Fruit fly (Drosophila melanogaster) whole organism, embryonic: ENCODE data around the gene Cyt-c1L.

Experiments used
- Adf1 ChIP-seq: fragments of 200-800 bp; sonication (Bioruptor generic); IDR thresholded peaks from 2 replicates; pipeline ENCODE4 v1.3.6; 2022; ENCODE audit warnings: missing biosample characterization, missing genetic modification characterization
- Bteb2 ChIP-seq: fragments of 200-800 bp; sonication (Bioruptor generic); optimal IDR thresholded peaks from 2 replicates; lab custom pipeline; 2016; ENCODE audit warnings: missing biosample characterization, missing genetic modification characterization
- CG11723 ChIP-seq: fragments of 200-800 bp; sonication (Bioruptor generic); optimal IDR thresholded peaks from 2 replicates; lab custom pipeline; 2017; ENCODE audit warnings: missing biosample characterization, mild to moderate bottlenecking, missing genetic modification characterization
- CG12071 ChIP-seq: fragments of 200-800 bp; sonication (Bioruptor generic); optimal IDR thresholded peaks from 3 replicates; lab custom pipeline; 2018; ENCODE audit warnings: missing biosample characterization, mild to moderate bottlenecking, missing genetic modification characterization
- CG13123 ChIP-seq: fragments of 200-800 bp; sonication (Bioruptor generic); optimal IDR thresholded peaks from 2 replicates; lab custom pipeline; 2016; ENCODE audit warnings: missing biosample characterization, missing genetic modification characterization
- CG13424 ChIP-seq: fragments of 200-800 bp; sonication (Bioruptor generic); optimal IDR thresholded peaks from 2 replicates; lab custom pipeline; 2019; ENCODE audit warnings: missing biosample characterization, mild to moderate bottlenecking, missing genetic modification characterization, moderate library complexity
- CG13624 ChIP-seq: fragments of 200-800 bp; sonication (Bioruptor generic); optimal IDR thresholded peaks from 2 replicates; lab custom pipeline; 2016; ENCODE audit warnings: missing biosample characterization, missing genetic modification characterization
- CG14710 ChIP-seq: fragments of 200-800 bp; sonication (Bioruptor generic); optimal IDR thresholded peaks from 3 replicates; lab custom pipeline; 2019; ENCODE audit warnings: missing biosample characterization, mild to moderate bottlenecking, missing genetic modification characterization, moderate library complexity
- CG1529 ChIP-seq: fragments of 200-800 bp; sonication (Bioruptor generic); optimal IDR thresholded peaks from 3 replicates; lab custom pipeline; 2018; ENCODE audit warnings: missing biosample characterization, missing genetic modification characterization
- CG16863 ChIP-seq: fragments of 200-800 bp; sonication (Bioruptor generic); optimal IDR thresholded peaks from 3 replicates; lab custom pipeline; 2016; ENCODE audit warnings: missing biosample characterization, missing genetic modification characterization
- CG18619 ChIP-seq: fragments of 200-800 bp; sonication (Bioruptor generic); optimal IDR thresholded peaks from 3 replicates; lab custom pipeline; 2017; ENCODE audit warnings: missing biosample characterization, mild to moderate bottlenecking, missing genetic modification characterization
- CG2116 ChIP-seq: fragments of 200-800 bp; sonication (Bioruptor generic); optimal IDR thresholded peaks from 3 replicates; lab custom pipeline; 2018; ENCODE audit warnings: missing biosample characterization, mild to moderate bottlenecking, missing genetic modification characterization
- CG2202 ChIP-seq: fragments of 200-800 bp; sonication (Bioruptor generic); optimal IDR thresholded peaks from 2 replicates; lab custom pipeline; 2018; ENCODE audit warnings: missing biosample characterization, mild to moderate bottlenecking, missing genetic modification characterization
- CG33557 ChIP-seq: fragments of 200-800 bp; sonication (Bioruptor generic); optimal IDR thresholded peaks from 2 replicates; lab custom pipeline; 2019; ENCODE audit warnings: missing biosample characterization, mild to moderate bottlenecking, missing genetic modification characterization, moderate library complexity
- CG4282 ChIP-seq: fragments of 200-800 bp; sonication (Bioruptor generic); optimal IDR thresholded peaks from 2 replicates; lab custom pipeline; 2016; ENCODE audit warnings: missing biosample characterization, missing genetic modification characterization
- CG4404 ChIP-seq: fragments of 200-800 bp; sonication (Bioruptor generic); IDR thresholded peaks from 2 replicates; pipeline ENCODE4 v1.3.6; 2022; ENCODE audit warnings: missing biosample characterization, missing genetic modification characterization
- CG4730 ChIP-seq: fragments of 200-800 bp; sonication (Bioruptor generic); IDR thresholded peaks from 2 replicates; pipeline ENCODE4 v1.3.6; 2022; ENCODE audit warnings: missing biosample characterization, missing genetic modification characterization
- CG5245 ChIP-seq: fragments of 200-800 bp; sonication (Bioruptor generic); optimal IDR thresholded peaks from 3 replicates; lab custom pipeline; 2016; ENCODE audit warnings: missing biosample characterization, missing genetic modification characterization
- CG6272 ChIP-seq: fragments of 200-800 bp; sonication (Bioruptor generic); IDR thresholded peaks from 2 replicates; pipeline ENCODE4 v1.3.6; 2022; ENCODE audit warnings: missing biosample characterization, missing genetic modification characterization
- CG7271 ChIP-seq: fragments of 200-800 bp; sonication (Bioruptor generic); optimal IDR thresholded peaks from 2 replicates; lab custom pipeline; 2018; ENCODE audit warnings: missing biosample characterization, mild to moderate bottlenecking, missing genetic modification characterization, moderate library complexity
- D19B ChIP-seq: fragments of 200-800 bp; sonication (Bioruptor generic); optimal IDR thresholded peaks from 2 replicates; lab custom pipeline; 2017; ENCODE audit warnings: missing biosample characterization, mild to moderate bottlenecking, missing genetic modification characterization
- Ets65A ChIP-seq: fragments of 200-800 bp; sonication (Bioruptor generic); peaks from one replicate; lab custom pipeline; 2016; ENCODE audit warnings: missing biosample characterization, missing genetic modification characterization
- HLH54F ChIP-seq: fragments of 200-800 bp; sonication (Bioruptor generic); optimal IDR thresholded peaks from 3 replicates; lab custom pipeline; 2016; ENCODE audit warnings: missing biosample characterization, missing genetic modification characterization
- Hmx ChIP-seq: fragments of 200-800 bp; sonication (Bioruptor generic); optimal IDR thresholded peaks from 2 replicates; lab custom pipeline; 2016; ENCODE audit warnings: missing biosample characterization, missing genetic modification characterization
- Nf-YC ChIP-seq: fragments of 200-800 bp; optimal IDR thresholded peaks from 3 replicates; lab custom pipeline; 2019; ENCODE audit warnings: missing biosample characterization, mild to moderate bottlenecking, missing genetic modification characterization, moderate library complexity
- Optix ChIP-seq: fragments of 200-800 bp; sonication (Bioruptor generic); IDR thresholded peaks from 3 replicates; pipeline ENCODE4 v1.3.6; 2022; ENCODE audit warnings: missing biosample characterization, missing genetic modification characterization
- Ravus ChIP-seq: fragments of 200-800 bp; sonication (Bioruptor generic); IDR thresholded peaks from 2 replicates; pipeline ENCODE4 v1.3.6; 2022; ENCODE audit warnings: missing biosample characterization, missing genetic modification characterization
- Rfx ChIP-seq: fragments of 200-800 bp; sonication (Bioruptor generic); IDR thresholded peaks from 2 replicates; pipeline ENCODE4 v1.3.6; 2022; ENCODE audit warnings: missing biosample characterization, missing genetic modification characterization
- Sry-δ ChIP-seq: fragments of 200-800 bp; sonication (Bioruptor generic); optimal IDR thresholded peaks from 2 replicates; lab custom pipeline; 2016; ENCODE audit warnings: missing biosample characterization, missing genetic modification characterization
- Tbp ChIP-seq: fragments of >200 bp; optimal IDR thresholded peaks from 2 replicates; lab custom pipeline; 2018; ENCODE audit warnings: missing biosample characterization, missing genetic modification characterization
- Xbp1 ChIP-seq: fragments of 200-800 bp; sonication (Bioruptor generic); optimal IDR thresholded peaks from 3 replicates; lab custom pipeline; 2016; ENCODE audit warnings: missing biosample characterization, mild to moderate bottlenecking, missing genetic modification characterization
- bcd ChIP-seq: fragments of 200-800 bp; sonication (Bioruptor generic); optimal IDR thresholded peaks from 2 replicates; lab custom pipeline; 2017; ENCODE audit warnings: missing biosample characterization, mild to moderate bottlenecking, missing genetic modification characterization
- btn ChIP-seq: fragments of 200-800 bp; sonication (Bioruptor generic); optimal IDR thresholded peaks from 2 replicates; lab custom pipeline; 2016; ENCODE audit warnings: missing biosample characterization, missing genetic modification characterization
- chinmo ChIP-seq: fragments of 200-800 bp; sonication (Bioruptor generic); IDR thresholded peaks from 4 replicates; pipeline ENCODE4 v1.3.6; 2022; ENCODE audit warnings: missing biosample characterization, missing genetic modification characterization; ENCODE audit not compliant: partially characterized antibody
- dati ChIP-seq: fragments of 200-800 bp; sonication (Bioruptor generic); IDR thresholded peaks from 2 replicates; pipeline ENCODE4 v1.3.6; 2022; ENCODE audit warnings: missing biosample characterization, missing genetic modification characterization
- en ChIP-seq: fragments of 200-800 bp; sonication (Bioruptor generic); optimal IDR thresholded peaks from 2 replicates; lab custom pipeline; 2016; ENCODE audit warnings: missing biosample characterization, missing genetic modification characterization
- fd102C ChIP-seq: fragments of 200-800 bp; sonication (Bioruptor generic); optimal IDR thresholded peaks from 2 replicates; lab custom pipeline; 2018; ENCODE audit warnings: missing biosample characterization, mild to moderate bottlenecking, missing genetic modification characterization, moderate library complexity
- fd3F ChIP-seq: fragments of 200-800 bp; sonication (Bioruptor generic); optimal IDR thresholded peaks from 2 replicates; lab custom pipeline; 2018; ENCODE audit warnings: missing biosample characterization, mild to moderate bottlenecking, missing genetic modification characterization, moderate library complexity
- fd64A ChIP-seq: fragments of 200-800 bp; sonication (Bioruptor generic); optimal IDR thresholded peaks from 3 replicates; lab custom pipeline; 2018; ENCODE audit warnings: missing biosample characterization, mild to moderate bottlenecking, missing genetic modification characterization
- grau ChIP-seq: fragments of 200-800 bp; optimal IDR thresholded peaks from 3 replicates; lab custom pipeline; 2019; ENCODE audit warnings: missing biosample characterization, mild to moderate bottlenecking, missing genetic modification characterization, moderate library complexity
- ind ChIP-seq: fragments of 200-800 bp; sonication (Bioruptor generic); optimal IDR thresholded peaks from 3 replicates; lab custom pipeline; 2016; ENCODE audit warnings: missing biosample characterization, missing genetic modification characterization
- lilli ChIP-seq: fragments of 200-800 bp; sonication (Bioruptor generic); optimal IDR thresholded peaks from 3 replicates; lab custom pipeline; 2016; ENCODE audit warnings: missing biosample characterization, missing genetic modification characterization
- mirr ChIP-seq: fragments of 200-800 bp; sonication (Bioruptor generic); optimal IDR thresholded peaks from 3 replicates; lab custom pipeline; 2018; ENCODE audit warnings: missing biosample characterization, mild to moderate bottlenecking, missing genetic modification characterization
- pzg ChIP-seq: fragments of 200-800 bp; sonication (Bioruptor generic); optimal IDR thresholded peaks from 3 replicates; lab custom pipeline; 2018; ENCODE audit warnings: missing biosample characterization, mild to moderate bottlenecking, missing genetic modification characterization, moderate library complexity
- scrt ChIP-seq: fragments of 200-800 bp; sonication (Bioruptor generic); optimal IDR thresholded peaks from 2 replicates; lab custom pipeline; 2018; ENCODE audit warnings: missing biosample characterization, mild to moderate bottlenecking, missing genetic modification characterization, moderate library complexity
- seq ChIP-seq: fragments of 200-800 bp; sonication (Bioruptor generic); IDR thresholded peaks from 2 replicates; pipeline ENCODE4 v1.3.6; 2022; ENCODE audit warnings: missing biosample characterization, missing genetic modification characterization
- trh ChIP-seq: fragments of 200-800 bp; sonication (Bioruptor generic); optimal IDR thresholded peaks from 2 replicates; lab custom pipeline; 2016; ENCODE audit warnings: missing biosample characterization, missing genetic modification characterization
- ttk ChIP-seq: fragments of 200-800 bp; sonication (Bioruptor generic); IDR thresholded peaks from 2 replicates; pipeline ENCODE4 v2.1.2; 2022; ENCODE audit warnings: missing biosample characterization, missing genetic modification characterization
- unc-4 ChIP-seq: fragments of 200-800 bp; sonication (Bioruptor generic); IDR thresholded peaks from 2 replicates; pipeline ENCODE4 v1.3.6; 2022; ENCODE audit warnings: missing biosample characterization, missing genetic modification characterization; ENCODE audit not compliant: partially characterized antibody
- unpg ChIP-seq: fragments of 200-800 bp; sonication (Bioruptor generic); optimal IDR thresholded peaks from 3 replicates; lab custom pipeline; 2018; ENCODE audit warnings: missing biosample characterization, mild to moderate bottlenecking, missing genetic modification characterization, moderate library complexity
- wor ChIP-seq: fragments of 200-800 bp; sonication (Bioruptor generic); IDR thresholded peaks from 2 replicates; pipeline ENCODE4 v1.3.6; 2022; ENCODE audit warnings: missing biosample characterization, missing genetic modification characterization
- z ChIP-seq: fragments of 200-800 bp; sonication (Bioruptor generic); IDR thresholded peaks from 3 replicates; pipeline ENCODE4 v1.3.6; 2022; ENCODE audit warnings: missing biosample characterization, missing genetic modification characterization

Cyt-c1L gene

DNA sequence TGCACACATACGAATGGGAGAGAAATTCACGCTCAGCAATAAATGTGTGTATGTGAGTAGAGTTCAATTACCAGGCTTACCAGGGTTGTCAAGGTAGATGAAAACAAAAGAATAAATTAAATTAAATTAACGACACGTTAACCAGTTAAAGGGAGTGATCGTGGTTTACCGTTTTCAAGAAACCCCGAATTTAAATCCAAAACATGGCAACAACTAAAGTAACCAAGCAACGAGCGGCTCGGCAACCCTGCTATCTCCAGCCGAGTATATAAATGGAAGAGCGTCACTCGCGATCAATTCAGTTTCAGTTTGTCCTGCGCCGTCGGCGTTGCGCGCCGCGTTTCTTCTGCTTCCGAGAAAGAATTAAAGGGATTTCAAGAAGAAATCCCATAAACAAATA lies 10.3 kb upstream of the Cyt-c1L start (continued):
- TF ChIP-seq D19B (GFP tag; lab: Kevin White, UChicago) (peak; percentile 96), CG13123 (peak; percentile 99), CG33557 (GFP tag; lab: Kevin White, UChicago) (peak; percentile 100), unpg (GFP tag; lab: Kevin White, UChicago) (peak; percentile 100), trh (GFP tag; lab: Kevin White, UChicago) (peak; percentile 98), CG5245 (peak; percentile 99), mirr (GFP tag; lab: Kevin White, UChicago) (peak; percentile 98), grau (peak; percentile 98), Rfx (GFP tag; lab: Robert Waterston, UW) (peak; percentile 100), scrt (peak; percentile 98), CG16863 (GFP tag; lab: Kevin White, UChicago) (peak; percentile 99), dati (GFP tag; lab: Robert Waterston, UW) (peak; percentile 98), CG4404 (GFP tag; lab: Robert Waterston, UW) (peak; percentile 98), bcd (GFP tag; lab: Kevin White, UChicago) (peak; percentile 99), CG14710 (tag; lab: Kevin White, UChicago) (peak; percentile 99), fd3F (GFP tag; lab: Kevin White, UChicago) (peak; percentile 98), CG1529 (GFP tag; lab: Kevin White, UChicago) (peak; percentile 99), fd102C (GFP tag; lab: Kevin White, UChicago) (peak; percentile 98), seq (GFP tag; lab: Robert Waterston, UW) (peak; percentile 99), ind (GFP tag; lab: Kevin White, UChicago) (peak; percentile 99), pzg (GFP tag; lab: Kevin White, UChicago) (peak; percentile 37), CG2116 (peak; percentile 89), CG2202 (tag; lab: Kevin White, UChicago) (peak; percentile 99), chinmo (GFP tag; lab: Robert Waterston, UW) (peak; percentile 72; the same call in 2 of the 4 replicates), CG4282 (peak; percentile 98), Hmx (GFP tag; lab: Kevin White, UChicago) (peak; percentile 96), HLH54F (peak; percentile 99), CG4730 (GFP tag; lab: Robert Waterston, UW) (peak; percentile 98), Ravus (GFP tag; lab: Robert Waterston, UW) (peak; percentile 98), Sry-δ (GFP tag; lab: Kevin White, UChicago) (peak; percentile 79), Bteb2 (GFP tag; lab: Kevin White, UChicago) (peak; percentile 99), fd64A (GFP tag; lab: Kevin White, UChicago) (peak; percentile 99), Tbp (peak; percentile 98), ttk (peak; percentile 99), Adf1 (GFP tag; lab: Robert Waterston, UW) (peak; percentile 91), lilli (peak; percentile 100), en (GFP tag; lab: Kevin White, UChicago) (peak; percentile 99), Ets65A (GFP tag; lab: Kevin White, UChicago) (peak; percentile 100), z (peak; percentile 87), CG6272 (GFP tag; lab: Robert Waterston, UW) (peak; percentile 96), CG11723 (GFP tag; lab: Kevin White, UChicago) (peak; percentile 99), wor (GFP tag; lab: Robert Waterston, UW) (peak; percentile 97), CG12071 (GFP tag; lab: Kevin White, UChicago) (peak; percentile 99), Xbp1 (GFP tag; lab: Kevin White, UChicago) (peak; percentile 99), CG13424 (peak; percentile 99), unc-4 (GFP tag; lab: Robert Waterston, UW) (no peak), Optix (GFP tag; lab: Robert Waterston, UW) (peak; percentile 100), Nf-YC (tag; lab: Kevin White, UChicago) (peak; percentile 92), CG13624 (GFP tag; lab: Kevin White, UChicago) (peak; percentile 99), CG18619 (GFP tag; lab: Kevin White, UChicago) (peak; percentile 99), btn (GFP tag; lab: Kevin White, UChicago) (peak; percentile 99), CG7271 (tag; lab: Kevin White, UChicago) (peak; percentile 100)
